Worm (Caenorhabditis elegans) whole organism, L4 larva: Measurements from ENCODE around the gene T09F5.20.

Experiments used
- aly-2 ChIP-seq: sonication (generic microtip); optimal IDR thresholded peaks from 2 replicates; lab custom pipeline; 2018; ENCODE audit warnings: missing biosample characterization, missing genetic modification characterization
- attf-4 ChIP-seq: sonication (generic microtip); optimal IDR thresholded peaks from 3 replicates; lab custom pipeline; 2017; ENCODE audit warnings: missing biosample characterization, missing genetic modification characterization
- daf-19 ChIP-seq: fragments of 200-800 bp; sonication (Bioruptor generic); conservative IDR thresholded peaks from 2 replicates; pipeline ENCODE4 v1.3.6; 2022; ENCODE audit warnings: missing genetic modification characterization, missing compliant biosample characterization
- dmd-9 ChIP-seq: fragments of 200-800 bp; sonication (Bioruptor generic); IDR thresholded peaks from 2 replicates; pipeline ENCODE4 v1.3.6; 2022; ENCODE audit warnings: missing genetic modification reagents, missing genetic modification characterization, missing compliant biosample characterization
- fos-1 ChIP-seq: fragments of 150-350 bp; optimal IDR thresholded peaks from 2 replicates; lab custom pipeline; 2014; ENCODE audit warnings: missing biosample characterization, missing genetic modification characterization
- nhr-25 ChIP-seq: sonication (generic microtip); optimal IDR thresholded peaks from 2 replicates; lab custom pipeline; 2017; ENCODE audit warnings: missing genetic modification characterization, mild to moderate bottlenecking, missing compliant biosample characterization, antibody characterized with exemption, moderate library complexity, borderline replicate concordance; ENCODE audit not compliant: insufficient read depth
- nhr-77 ChIP-seq: fragments of 150-350 bp; optimal IDR thresholded peaks from 2 replicates; lab custom pipeline; 2014; ENCODE audit warnings: missing biosample characterization, missing genetic modification characterization
- skn-1 ChIP-seq: fragments of 150-350 bp; optimal IDR thresholded peaks from 2 replicates; lab custom pipeline; 2014; ENCODE audit warnings: missing biosample characterization, missing genetic modification characterization
- snpc-4 ChIP-seq: fragments of 150-350 bp; optimal IDR thresholded peaks from 2 replicates; lab custom pipeline; 2014; ENCODE audit warnings: missing biosample characterization, missing genetic modification characterization
- tag-97 ChIP-seq: fragments of 200-800 bp; sonication (Bioruptor generic); IDR thresholded peaks from 2 replicates; pipeline ENCODE4 v1.3.6; 2022; ENCODE audit warnings: missing genetic modification characterization, missing compliant biosample characterization
- zfp-2 ChIP-seq: sonication (generic microtip); optimal IDR thresholded peaks from 2 replicates; lab custom pipeline; 2016; ENCODE audit warnings: mild to moderate bottlenecking, missing genetic modification characterization, missing compliant biosample characterization

DNA sequence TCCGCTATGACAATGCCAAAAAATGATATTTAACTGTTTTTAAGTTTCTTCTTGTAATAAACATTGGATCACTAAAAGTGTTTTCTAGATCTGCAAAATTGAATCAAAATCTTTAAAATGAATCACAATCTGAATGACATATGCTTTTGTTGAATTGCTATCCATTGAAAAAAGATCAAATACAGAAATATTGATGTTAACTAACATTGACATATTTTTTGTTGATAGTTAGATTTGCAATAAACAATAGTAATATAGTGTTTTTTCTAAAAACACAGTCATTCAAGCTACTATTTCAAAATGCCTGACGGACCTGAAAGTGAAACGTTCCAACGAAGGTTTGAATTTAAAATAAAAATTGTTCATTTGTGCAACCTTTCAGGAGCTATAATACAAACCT lies 3.0 kb upstream of the T09F5.20 start, which contains the start of gene T09F5.2:
- TF ChIP-seq snpc-4 (tag; lab: Kevin White, UChicago), result no peak
- no peak for TF ChIP-seq nhr-77 (tag; lab: Kevin White, UChicago)
- no peak for TF ChIP-seq tag-97 (GFP tag; lab: Robert Waterston, UW)
- TF ChIP-seq attf-4, result no peak
- no peak for TF ChIP-seq dmd-9 (GFP tag; lab: Robert Waterston, UW)
- TF ChIP-seq nhr-25, result no peak
- TF ChIP-seq zfp-2 (tag; lab: Kevin White, UChicago), result no peak
- TF ChIP-seq daf-19 (GFP tag; lab: Robert Waterston, UW), result no peak
- no peak for TF ChIP-seq fos-1 (tag; lab: Kevin White, UChicago)
- no peak for TF ChIP-seq skn-1 (tag; lab: Kevin White, UChicago)
- TF ChIP-seq aly-2 (tag; lab: Kevin White, UChicago), result no peak
